Fruit fly (Drosophila melanogaster): ENCODE data around the gene sno.

The sno gene

DNA sequence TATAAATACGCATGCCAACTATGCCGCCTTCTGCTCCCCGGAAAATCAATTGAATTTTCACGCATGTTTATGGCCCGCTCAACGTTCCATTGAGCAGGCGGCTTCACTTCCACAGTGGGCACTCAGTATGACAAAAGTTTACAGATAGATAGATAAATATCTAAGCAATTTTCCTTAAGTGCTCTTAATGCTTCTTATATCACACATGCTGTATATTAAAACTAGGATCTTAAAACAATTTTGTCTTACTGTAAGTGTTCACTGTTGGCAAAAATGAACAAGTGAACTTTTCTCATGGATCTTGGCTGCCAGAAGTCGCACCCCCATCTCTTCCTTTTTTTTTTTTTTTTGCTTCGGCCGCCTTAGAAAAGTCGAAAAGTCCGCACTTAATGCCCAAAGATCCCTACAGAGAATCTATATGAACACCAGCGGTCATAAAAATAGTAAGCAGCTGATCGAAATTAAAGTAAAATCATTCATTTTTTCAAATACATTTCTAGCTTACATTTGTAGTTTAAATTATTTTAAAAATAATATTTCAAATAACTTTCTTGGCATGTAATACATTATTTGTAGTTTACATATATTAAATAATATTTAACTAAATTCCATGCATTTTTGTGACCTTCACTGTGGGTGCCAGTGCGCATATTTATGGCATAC, 41.7 kb upstream of the sno start:
- TF ChIP-seq bab1 (GFP tag; optimal IDR thresholded peaks at IDR 0.05) (no peak), Clk (GFP tag; optimal IDR thresholded peaks at IDR 0.05) (no peak), CG33017 (tag; optimal IDR thresholded peaks at IDR 0.05) (no peak), Mnt (GFP tag; optimal IDR thresholded peaks at IDR 0.05) (no peak), toe (GFP tag; optimal IDR thresholded peaks at IDR 0.05) (no peak), CG12768 (GFP tag; optimal IDR thresholded peaks at IDR 0.05) (no peak)

dm6 chrX:13251310-13251709, 39.8 kb upstream of the sno start:
- TF ChIP-seq CG12768 (GFP tag; optimal IDR thresholded peaks at IDR 0.05) (no peak), pad (GFP tag; optimal IDR thresholded peaks at IDR 0.05) (no peak), toe (GFP tag; optimal IDR thresholded peaks at IDR 0.05) (no peak), ovo (GFP tag; optimal IDR thresholded peaks at IDR 0.05) (no peak), cic (GFP tag; optimal IDR thresholded peaks at IDR 0.05) (no peak), CG1620 (GFP tag; optimal IDR thresholded peaks at IDR 0.05) (no peak), kay (GFP tag; ENCODE audit: borderline replicate concordance) (no peak), CG7045 (GFP tag; optimal IDR thresholded peaks at IDR 0.05) (no peak), Mnt (GFP tag; optimal IDR thresholded peaks at IDR 0.05) (no peak), CG33017 (tag; optimal IDR thresholded peaks at IDR 0.05) (no peak), cnc (optimal IDR thresholded peaks at IDR 0.05) (no peak), CG11617 (GFP tag; optimal IDR thresholded peaks at IDR 0.05) (no peak), CG14711 (tag; optimal IDR thresholded peaks at IDR 0.05) (no peak), Crg-1 (GFP tag; optimal IDR thresholded peaks at IDR 0.05) (no peak)

dm6 chrX:13249732-13250395, 38.4 kb upstream of the sno start:
- TF ChIP-seq CG7045 (GFP tag; optimal IDR thresholded peaks at IDR 0.05) = no peak
- TF ChIP-seq tj (GFP tag; optimal IDR thresholded peaks at IDR 0.05) = no peak
- no peak for TF ChIP-seq Crg-1 (GFP tag; optimal IDR thresholded peaks at IDR 0.05)

- TF ChIP-seq tj (GFP tag; optimal IDR thresholded peaks at IDR 0.05) (no peak), toe (GFP tag; optimal IDR thresholded peaks at IDR 0.05) (no peak), CG14711 (tag; optimal IDR thresholded peaks at IDR 0.05) (no peak)
These were observed 37.0 kb upstream of the sno start for dm6 chrX:13248515-13248914.

DNA sequence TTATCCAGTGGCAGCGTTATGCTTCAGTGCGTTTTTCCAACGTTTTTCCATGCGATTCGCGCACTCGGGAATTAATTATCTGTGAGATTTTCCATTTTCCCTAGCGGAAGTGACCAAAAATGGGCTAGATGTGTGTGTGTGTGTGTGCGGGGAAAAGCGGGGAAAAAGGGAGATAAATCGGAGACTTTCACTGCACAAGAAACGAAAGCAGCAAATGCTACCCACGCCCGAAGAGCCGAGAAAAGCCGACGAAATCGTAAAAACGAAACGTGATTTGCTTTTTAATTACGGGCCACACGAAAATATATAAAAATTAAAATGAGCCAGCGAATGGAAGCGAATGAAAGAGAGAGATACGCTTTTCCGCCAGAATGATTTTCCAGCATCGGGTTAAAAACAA, 36.3 kb upstream of the sno start:
- TF ChIP-seq CG33017 (tag; optimal IDR thresholded peaks at IDR 0.05) = no peak
- no peak for TF ChIP-seq bab1 (GFP tag; optimal IDR thresholded peaks at IDR 0.05)
- TF ChIP-seq CG1620 (GFP tag; optimal IDR thresholded peaks at IDR 0.05) = no peak
- no peak for TF ChIP-seq CG5204 (GFP tag; optimal IDR thresholded peaks at IDR 0.05)
- TF ChIP-seq Hr96 (GFP tag; optimal IDR thresholded peaks at IDR 0.05) = no peak
- no peak for TF ChIP-seq CG7045 (GFP tag; optimal IDR thresholded peaks at IDR 0.05)
- TF ChIP-seq CG7101 (tag; optimal IDR thresholded peaks at IDR 0.05) = no peak
- no peak for TF ChIP-seq kay (GFP tag; ENCODE audit: borderline replicate concordance)
- TF ChIP-seq cnc (optimal IDR thresholded peaks at IDR 0.05) = no peak
- TF ChIP-seq Clk (GFP tag; optimal IDR thresholded peaks at IDR 0.05) = no peak
- TF ChIP-seq tj (GFP tag; optimal IDR thresholded peaks at IDR 0.05) = no peak
- TF ChIP-seq toe (GFP tag; optimal IDR thresholded peaks at IDR 0.05) = no peak
- TF ChIP-seq Mnt (GFP tag; optimal IDR thresholded peaks at IDR 0.05) = no peak
- TF ChIP-seq CG11617 (GFP tag; optimal IDR thresholded peaks at IDR 0.05) = no peak
- no peak for TF ChIP-seq CG14711 (tag; optimal IDR thresholded peaks at IDR 0.05)

dm6 chrX:13245767-13246166, 34.3 kb upstream of the sno start:
- no peak for TF ChIP-seq Mnt (GFP tag; optimal IDR thresholded peaks at IDR 0.05)
- TF ChIP-seq cic (GFP tag; optimal IDR thresholded peaks at IDR 0.05) = no peak
- TF ChIP-seq CG33017 (tag; optimal IDR thresholded peaks at IDR 0.05) = no peak
- TF ChIP-seq CG12768 (GFP tag; optimal IDR thresholded peaks at IDR 0.05) = no peak
- TF ChIP-seq Crg-1 (GFP tag; optimal IDR thresholded peaks at IDR 0.05) = no peak
- TF ChIP-seq CG1620 (GFP tag; optimal IDR thresholded peaks at IDR 0.05) = no peak
- TF ChIP-seq CG11617 (GFP tag; optimal IDR thresholded peaks at IDR 0.05) = no peak
- no peak for TF ChIP-seq CG7101 (tag; optimal IDR thresholded peaks at IDR 0.05)

- no peak for TF ChIP-seq ovo (GFP tag; optimal IDR thresholded peaks at IDR 0.05)
- TF ChIP-seq Mnt (GFP tag; optimal IDR thresholded peaks at IDR 0.05) = no peak
These were observed 33.0 kb upstream of the sno start for dm6 chrX:13244462-13244861.

Measured in whole organism, adult.